Worm (Caenorhabditis elegans) whole organism, early embryonic: ENCODE measurements around the gene tasp-1.

Experiments used
- B0310.2 ChIP-seq: sonication (generic microtip); optimal IDR thresholded peaks from 2 replicates; lab custom pipeline; 2016; ENCODE audit warnings: mild to moderate bottlenecking, missing genetic modification characterization, missing compliant biosample characterization
- F13C5.2 ChIP-seq: sonication (generic microtip); optimal IDR thresholded peaks from 2 replicates; lab custom pipeline; 2017; ENCODE audit warnings: mild to moderate bottlenecking, missing genetic modification characterization, inconsistent platforms, missing compliant biosample characterization
- aly-1 ChIP-seq: sonication (generic microtip); optimal IDR thresholded peaks from 2 replicates; lab custom pipeline; 2016; ENCODE audit warnings: missing genetic modification characterization, missing compliant biosample characterization
- ama-1 ChIP-seq: fragments of 150-350 bp; optimal IDR thresholded peaks from 2 replicates; lab custom pipeline; 2014
- ceh-13 ChIP-seq: fragments of 200-800 bp; sonication (Bioruptor generic); optimal IDR thresholded peaks from 2 replicates; lab custom pipeline; 2018; ENCODE audit warnings: mild to moderate bottlenecking, missing genetic modification characterization, missing compliant biosample characterization
- ceh-36 ChIP-seq: sonication (generic microtip); optimal IDR thresholded peaks from 2 replicates; lab custom pipeline; 2016; ENCODE audit warnings: missing genetic modification characterization, inconsistent platforms, missing compliant biosample characterization
- hmbx-1 ChIP-seq: sonication (generic microtip); optimal IDR thresholded peaks from 2 replicates; lab custom pipeline; 2016; ENCODE audit warnings: mild to moderate bottlenecking, missing genetic modification characterization, missing compliant biosample characterization
- hmg-4 ChIP-seq: fragments of 200-800 bp; sonication (Bioruptor generic); optimal IDR thresholded peaks from 2 replicates; lab custom pipeline; 2018; ENCODE audit warnings: mild to moderate bottlenecking, missing genetic modification characterization, missing compliant biosample characterization
- hnd-1 ChIP-seq: sonication (generic microtip); optimal IDR thresholded peaks from 2 replicates; lab custom pipeline; 2016; ENCODE audit warnings: missing genetic modification characterization, missing compliant biosample characterization
- pes-1 ChIP-seq: fragments of 200-800 bp; sonication (Bioruptor generic); IDR thresholded peaks from 2 replicates; pipeline ENCODE4 v1.3.6; 2022; ENCODE audit warnings: missing genetic modification reagents, missing genetic modification characterization, missing compliant biosample characterization
- scrt-1 ChIP-seq: fragments of 200-800 bp; sonication (Bioruptor generic); IDR thresholded peaks from 2 replicates; pipeline ENCODE4 v1.3.6; 2022; ENCODE audit warnings: missing genetic modification characterization, missing compliant biosample characterization
- sea-1 ChIP-seq: fragments of 200-800 bp; sonication (Bioruptor generic); conservative IDR thresholded peaks from 2 replicates; pipeline ENCODE4 v1.3.6; 2022; ENCODE audit warnings: missing genetic modification characterization, missing compliant biosample characterization
- tra-4 ChIP-seq: sonication (generic microtip); optimal IDR thresholded peaks from 2 replicates; lab custom pipeline; 2017; ENCODE audit warnings: missing genetic modification characterization, missing compliant biosample characterization

ce11 chrIII:10794049-10794448 lies 34.9 kb downstream of the tasp-1 start, which contains the start of gene clec-163:
- no peak for TF ChIP-seq ama-1 (lab: Kevin White, UChicago)
- TF ChIP-seq ceh-13 (GFP tag; lab: Kevin White, UChicago) = no peak
- TF ChIP-seq sea-1 (GFP tag; lab: Robert Waterston, UW) = no peak
- no peak for TF ChIP-seq hnd-1 (tag; lab: Kevin White, UChicago)
- no peak for TF ChIP-seq hmg-4
- no peak for TF ChIP-seq F13C5.2 (tag; lab: Kevin White, UChicago)
- no peak for TF ChIP-seq pes-1 (GFP tag; lab: Robert Waterston, UW)
- TF ChIP-seq scrt-1 (GFP tag; lab: Robert Waterston, UW) = no peak
- TF ChIP-seq B0310.2 (tag; lab: Kevin White, UChicago) = no peak
- TF ChIP-seq tra-4 = no peak
- TF ChIP-seq ceh-36 = no peak
- TF ChIP-seq aly-1 (tag; lab: Kevin White, UChicago) = no peak
- no peak for TF ChIP-seq hmbx-1 (tag; lab: Kevin White, UChicago)
